Fruit fly (Drosophila melanogaster): ENCODE measurements around the gene CG15473.

DNA sequence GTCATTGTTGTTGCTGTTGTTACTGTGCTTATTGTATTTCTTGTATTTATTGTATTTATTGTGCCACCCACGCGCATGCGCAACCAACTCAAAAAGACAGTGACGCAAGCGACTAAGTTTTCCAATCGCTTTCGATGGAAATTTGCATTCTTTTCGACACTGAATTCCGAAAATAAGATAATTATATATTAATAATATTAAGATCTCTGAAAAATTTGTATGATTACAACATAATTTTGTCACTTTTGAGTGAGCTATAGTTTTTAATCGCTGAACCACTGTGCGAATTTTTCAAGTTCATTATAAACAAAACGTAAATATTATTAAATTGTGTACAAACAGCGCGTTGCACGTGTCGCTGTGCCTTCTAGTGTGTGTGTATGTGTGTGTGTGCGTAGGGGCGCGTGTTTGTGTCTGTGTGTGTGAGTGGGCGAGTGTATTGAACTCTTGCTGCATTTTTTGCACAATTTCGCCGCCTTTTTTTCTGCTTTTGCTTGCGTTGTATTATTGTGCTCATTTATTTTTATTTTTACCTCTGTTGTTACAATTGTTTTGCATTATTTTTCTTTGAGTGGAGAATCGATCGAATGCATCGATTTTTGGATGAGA is 38.5 kb downstream of the CG15473 start:
- TF ChIP-seq CTCF (optimal IDR thresholded peaks at IDR 0.05) (no peak), CG8478 (optimal IDR thresholded peaks at IDR 0.05) (no peak)
